Worm (Caenorhabditis elegans): ENCODE data around the gene vig-1.

The vig-1 gene

DNA sequence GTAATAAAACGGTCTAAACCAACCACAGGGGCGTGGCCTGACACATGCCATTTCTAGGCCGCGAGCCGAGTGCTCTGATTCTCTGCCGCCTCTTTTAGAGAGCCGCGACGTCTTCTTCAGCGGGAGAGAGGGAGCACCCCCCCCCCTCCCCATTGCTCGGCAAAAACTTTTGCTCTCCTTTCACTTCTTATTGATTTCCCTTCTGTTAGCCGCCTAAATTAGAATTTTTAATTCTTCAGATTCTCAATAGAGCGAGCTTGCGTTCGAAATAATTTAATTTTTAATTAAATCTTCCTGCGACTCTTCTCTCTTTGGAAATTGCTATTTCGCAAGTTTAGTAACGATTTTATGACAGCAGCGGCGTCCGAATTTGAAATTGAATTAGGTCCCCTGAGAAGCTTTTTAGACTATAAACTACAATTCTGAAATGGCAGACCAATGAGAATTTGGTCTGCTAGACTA, 2.4 kb downstream of the vig-1 start (continued):
- TF ChIP-seq B0261.1 (tag; optimal IDR thresholded peaks at IDR 0.05) = peak; percentile 2
- TF ChIP-seq lin-40 (tag; optimal IDR thresholded peaks at IDR 0.05) = peak; percentile 40
- no peak for TF ChIP-seq cebp-1 (GFP tag; IDR thresholded peaks at IDR 0.05)
- TF ChIP-seq cebp-1 (tag; optimal IDR thresholded peaks at IDR 0.05) = peak; percentile 74
- TF ChIP-seq madf-3 (GFP tag; IDR thresholded peaks at IDR 0.05) = 0 out of 2 replicates have a peak, but pooled peaks have one; percentile 60
- TF ChIP-seq die-1 (tag; optimal IDR thresholded peaks at IDR 0.05) = no peak
- TF ChIP-seq fkh-3 (tag; optimal IDR thresholded peaks at IDR 0.05) = peak; percentile 47
- no peak for TF ChIP-seq C17E4.6 (GFP tag; IDR thresholded peaks at IDR 0.05)
- TF ChIP-seq nfya-1 (tag; optimal IDR thresholded peaks at IDR 0.05; ENCODE audit: borderline replicate concordance, insufficient read depth) = no peak
- peak; percentile 98 for TF ChIP-seq zfh-2 (GFP tag; conservative IDR thresholded peaks at IDR 0.05)
- TF ChIP-seq him-1 (tag; optimal IDR thresholded peaks at IDR 0.05) = no peak
- TF ChIP-seq B0035.1 (tag; optimal IDR thresholded peaks at IDR 0.05) = no peak
- no peak for TF ChIP-seq ceh-58 (GFP tag; IDR thresholded peaks at IDR 0.05)

DNA sequence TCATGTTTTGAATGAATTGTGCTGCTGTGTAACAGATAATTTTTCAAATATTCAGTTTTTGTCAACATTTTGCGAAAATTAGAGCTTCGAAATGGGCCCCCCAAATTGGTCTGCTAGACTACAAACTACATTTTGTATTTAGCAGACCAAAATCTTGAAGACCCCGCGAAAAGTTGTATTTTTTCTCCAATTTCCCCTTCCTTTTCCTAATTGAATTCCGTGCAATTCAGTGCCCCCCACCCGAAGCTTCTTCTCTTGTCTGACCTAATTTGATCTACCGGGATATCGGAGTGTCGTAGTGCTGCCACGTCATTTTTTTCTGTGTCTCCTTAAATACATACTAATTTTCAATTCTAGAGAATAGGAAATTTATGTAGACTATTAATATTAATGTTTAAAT, 3.2 kb downstream of the vig-1 start:
- TF ChIP-seq lin-35 (GFP tag; optimal IDR thresholded peaks at IDR 0.05) (peak in 1 of 3 experiments; percentile 13), attf-3 (GFP tag; conservative IDR thresholded peaks at IDR 0.05) (no peak)

DNA sequence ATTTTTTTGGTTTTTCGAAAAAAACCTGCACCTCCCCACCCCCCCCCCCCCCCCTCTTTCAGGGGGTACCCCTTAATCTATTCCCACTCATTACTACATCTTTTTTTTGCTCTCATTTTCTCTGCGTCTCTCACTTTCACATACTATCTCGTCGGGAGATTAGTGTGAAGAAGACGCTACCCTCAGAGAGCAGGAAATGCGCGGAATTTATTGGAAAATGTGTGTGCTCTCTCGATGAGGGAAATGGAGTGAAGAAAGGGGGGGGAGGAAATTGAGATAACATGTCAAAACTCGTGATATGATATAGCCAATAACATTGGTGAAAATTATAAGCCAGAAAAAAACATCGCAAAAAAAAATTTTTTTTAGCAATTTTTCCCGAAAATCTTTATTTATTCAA, 4.8 kb downstream of the vig-1 start:
- peak; percentile 71 for TF ChIP-seq hmg-1.2 (GFP tag; IDR thresholded peaks at IDR 0.05)
- no peak for TF ChIP-seq ztf-25 (GFP tag; IDR thresholded peaks at IDR 0.05)
- no peak for TF ChIP-seq xnd-1 (tag; optimal IDR thresholded peaks at IDR 0.05)
- TF ChIP-seq tlf-1 (GFP tag; optimal IDR thresholded peaks at IDR 0.05) = no peak

DNA sequence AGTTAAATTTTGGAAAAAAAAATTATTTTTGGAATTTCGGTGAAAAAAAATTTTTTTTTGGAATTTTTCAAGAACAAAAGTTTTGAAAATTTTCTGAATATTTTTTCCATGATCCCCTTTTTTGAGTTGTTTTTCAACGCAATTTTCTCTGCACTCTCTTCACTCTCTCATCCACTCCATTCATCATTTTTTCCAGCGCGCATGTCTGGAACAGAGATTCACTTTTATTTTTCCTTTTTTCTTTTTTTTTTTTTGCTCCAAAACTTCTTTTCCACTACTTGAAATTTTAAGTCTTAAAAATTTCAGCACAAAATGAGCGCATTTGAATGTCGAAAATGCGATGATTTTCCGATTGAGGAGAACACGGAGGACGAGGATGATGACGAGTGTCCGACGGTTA, 5.9 kb downstream of the vig-1 start, which contains the start of gene jip-1:
Gene jip-1 (plus strand): TSS at position 301 of the 400 bp plus-strand sequence.
- no peak for TF ChIP-seq cebp-2 (GFP tag; IDR thresholded peaks at IDR 0.05)
- no peak for TF ChIP-seq nfya-2 (GFP tag; IDR thresholded peaks at IDR 0.05)
- no peak for TF ChIP-seq ztf-26 (tag; optimal IDR thresholded peaks at IDR 0.05)
- TF ChIP-seq sdz-38 (tag; optimal IDR thresholded peaks at IDR 0.05) = no peak
- no peak for TF ChIP-seq tbx-9 (tag; optimal IDR thresholded peaks at IDR 0.05; ENCODE audit: borderline replicate concordance)
- no peak for TF ChIP-seq nhr-120 (GFP tag; IDR thresholded peaks at IDR 0.05)
- no peak for TF ChIP-seq snpc-1.1 (tag; optimal IDR thresholded peaks at IDR 0.05; ENCODE audit: insufficient read depth)
- TF ChIP-seq hrde-1 (tag; optimal IDR thresholded peaks at IDR 0.05; ENCODE audit: borderline replicate concordance) = no peak
- no peak for TF ChIP-seq attf-3 (GFP tag; conservative IDR thresholded peaks at IDR 0.05)
- no peak for TF ChIP-seq F52B5.7 (tag; optimal IDR thresholded peaks at IDR 0.05)
- no peak for TF ChIP-seq Y95B8A.8 (GFP tag; IDR thresholded peaks at IDR 0.05)
- TF ChIP-seq egrh-3 (GFP tag; IDR thresholded peaks at IDR 0.05) = no peak
- no peak for TF ChIP-seq ztf-6 (GFP tag; IDR thresholded peaks at IDR 0.05)
- no peak for TF ChIP-seq xnd-1 (tag; optimal IDR thresholded peaks at IDR 0.05)
- TF ChIP-seq somi-1 (GFP tag; optimal IDR thresholded peaks at IDR 0.05) = no peak

- TF ChIP-seq ztf-18 (tag; optimal IDR thresholded peaks at IDR 0.05) = no peak
- TF ChIP-seq B0035.1 (tag; optimal IDR thresholded peaks at IDR 0.05) = no peak
- no peak for TF ChIP-seq Y53F4B.3 (GFP tag; IDR thresholded peaks at IDR 0.05)
- no peak for TF ChIP-seq tbp1 (GFP tag; optimal IDR thresholded peaks at IDR 0.05)
- no peak for TF ChIP-seq lir-1 (GFP tag; conservative IDR thresholded peaks at IDR 0.05)
- TF ChIP-seq nhr-27 (tag; optimal IDR thresholded peaks at IDR 0.05) = no peak
- no peak for TF ChIP-seq hsf-1 (GFP tag; IDR thresholded peaks at IDR 0.05)
Measured at ce11 chrII:1329887-1330286, 9.1 kb downstream of the vig-1 start.

Measured in whole organism, young adult.